Fruit fly (Drosophila melanogaster): Measurements from ENCODE around the gene CG34375.

Gene CG34375

DNA sequence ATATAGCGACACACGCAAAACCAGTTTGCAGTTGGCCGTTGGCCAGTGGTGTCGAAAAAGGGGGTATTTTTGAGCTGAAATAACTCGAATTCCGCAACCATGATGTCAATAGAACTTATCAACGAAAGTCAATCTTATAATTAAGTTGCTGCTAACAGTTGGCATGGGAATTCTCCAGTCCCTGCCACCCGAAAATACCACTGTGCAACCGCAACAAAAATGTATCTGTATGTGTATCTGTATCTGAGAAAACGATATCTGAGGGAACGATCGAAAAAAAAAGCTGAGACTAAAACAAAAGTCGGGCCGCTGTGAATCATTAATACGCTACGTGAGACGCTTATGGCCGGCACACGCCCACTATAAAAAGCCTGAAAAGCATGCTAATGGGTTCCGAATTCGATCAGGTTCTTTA lies 36.2 kb upstream of the CG34375 start (continued):
- TF ChIP-seq CG6272 (GFP tag; IDR thresholded peaks at IDR 0.05) = no peak
- no peak for TF ChIP-seq nerfin-2 (GFP tag; IDR thresholded peaks at IDR 0.05; ENCODE audit: partially characterized antibody)
- peak; percentile 48; the same call in 1 of the 2 replicates for TF ChIP-seq ap (GFP tag; IDR thresholded peaks at IDR 0.05)
- no peak for TF ChIP-seq CG17829 (tag; optimal IDR thresholded peaks at IDR 0.05)
- TF ChIP-seq CG14860 (GFP tag; IDR thresholded peaks at IDR 0.05; ENCODE audit: partially characterized antibody) = no peak
- TF ChIP-seq al (GFP tag; IDR thresholded peaks at IDR 0.05) = peak; percentile 74
- TF ChIP-seq gro (GFP tag; optimal IDR thresholded peaks at IDR 0.05) = no peak
- TF ChIP-seq onecut (GFP tag; IDR thresholded peaks at IDR 0.05) = no peak
- no peak for TF ChIP-seq fd102C (GFP tag; optimal IDR thresholded peaks at IDR 0.05)
- TF ChIP-seq CG18764 (GFP tag; optimal IDR thresholded peaks at IDR 0.05) = no peak
- TF ChIP-seq sim (GFP tag; IDR thresholded peaks at IDR 0.05) = no peak
- no peak for TF ChIP-seq CG6813 (GFP tag; optimal IDR thresholded peaks at IDR 0.05)
- TF ChIP-seq phol (tag; optimal IDR thresholded peaks at IDR 0.05) = no peak
- TF ChIP-seq CG10366 (GFP tag; IDR thresholded peaks at IDR 0.05) = peak; percentile 61
- TF ChIP-seq croc (GFP tag; conservative IDR thresholded peaks at IDR 0.05) = no peak
- no peak for TF ChIP-seq MESR4 (GFP tag; optimal IDR thresholded peaks at IDR 0.05)
- peak; percentile 7 for TF ChIP-seq bcd (GFP tag; optimal IDR thresholded peaks at IDR 0.05)
- TF ChIP-seq CG5180 (GFP tag; optimal IDR thresholded peaks at IDR 0.05) = no peak
- TF ChIP-seq CG2678 (tag; optimal IDR thresholded peaks at IDR 0.05) = peak; percentile 50
- peak; percentile 45 for TF ChIP-seq CG7839 (tag; optimal IDR thresholded peaks at IDR 0.05)
- TF ChIP-seq CG12236 (GFP tag; optimal IDR thresholded peaks at IDR 0.05) = no peak
- TF ChIP-seq usp (GFP tag; optimal IDR thresholded peaks at IDR 0.05) = no peak
- TF ChIP-seq CG6689 (GFP tag; IDR thresholded peaks at IDR 0.05) = 0 out of 2 replicates have a peak, but pooled peaks have one; percentile 30
- no peak for TF ChIP-seq pum (GFP tag; optimal IDR thresholded peaks at IDR 0.05)
- TF ChIP-seq zen (tag; optimal IDR thresholded peaks at IDR 0.05) = no peak
- peak; percentile 25; the same call in 1 of the 2 replicates for TF ChIP-seq stc (GFP tag; IDR thresholded peaks at IDR 0.05)
- no peak for TF ChIP-seq yki (optimal IDR thresholded peaks at IDR 0.05)
- TF ChIP-seq tgo (GFP tag; IDR thresholded peaks at IDR 0.05) = peak; percentile 57; the same call in 2 of the 3 replicates
- TF ChIP-seq bowl (GFP tag; IDR thresholded peaks at IDR 0.05) = no peak; the same call in 1 of the 2 replicates
- TF ChIP-seq CG12659 (GFP tag; optimal IDR thresholded peaks at IDR 0.05) = peak; percentile 2
- no peak for TF ChIP-seq CkIIα-i1 (GFP tag; IDR thresholded peaks at IDR 0.05)
- TF ChIP-seq MTF-1 (GFP tag; optimal IDR thresholded peaks at IDR 0.05; ENCODE audit: borderline replicate concordance) = no peak
- TF ChIP-seq jigr1 (GFP tag; IDR thresholded peaks at IDR 0.05) = no peak
- no peak for TF ChIP-seq kah (GFP tag; optimal IDR thresholded peaks at IDR 0.05)
- TF ChIP-seq ab (GFP tag; optimal IDR thresholded peaks at IDR 0.05) = no peak
- TF ChIP-seq CG10979 (tag; optimal IDR thresholded peaks at IDR 0.05) = no peak
- no peak for TF ChIP-seq gt (GFP tag; IDR thresholded peaks at IDR 0.05)
- TF ChIP-seq Jarid2 (GFP tag; optimal IDR thresholded peaks at IDR 0.05) = no peak
- peak; percentile 13 for TF ChIP-seq chn (GFP tag; optimal IDR thresholded peaks at IDR 0.05)
- TF ChIP-seq ato (GFP tag; IDR thresholded peaks at IDR 0.05; ENCODE audit: partially characterized antibody) = no peak
- no peak for TF ChIP-seq D19A (tag; optimal IDR thresholded peaks at IDR 0.05)
- no peak for TF ChIP-seq CG3065 (GFP tag; optimal IDR thresholded peaks at IDR 0.05)
- TF ChIP-seq Sox102F (GFP tag; optimal IDR thresholded peaks at IDR 0.05) = peak; percentile 51
- no peak for TF ChIP-seq h (optimal IDR thresholded peaks at IDR 0.05)
- TF ChIP-seq Six4 (GFP tag; optimal IDR thresholded peaks at IDR 0.05) = no peak
- no peak for TF ChIP-seq CG11398 (GFP tag; optimal IDR thresholded peaks at IDR 0.05)
- peak; percentile 50 for TF ChIP-seq CG4730 (GFP tag; IDR thresholded peaks at IDR 0.05)
- TF ChIP-seq Tbp (GFP tag; optimal IDR thresholded peaks at IDR 0.05) = no peak
- TF ChIP-seq CG3847 (GFP tag; IDR thresholded peaks at IDR 0.05) = peak; percentile 48
- no peak for TF ChIP-seq BEAF-32 (GFP tag; optimal IDR thresholded peaks at IDR 0.05)
- TF ChIP-seq CG11695 (GFP tag; IDR thresholded peaks at IDR 0.05) = peak; percentile 61; the same call in 1 of the 3 replicates
- TF ChIP-seq Fer2 (tag; optimal IDR thresholded peaks at IDR 0.05) = no peak
